Fruit fly (Drosophila melanogaster): Measurements from ENCODE around the gene BigH1.

- TF ChIP-seq CG3838 (GFP tag; optimal IDR thresholded peaks at IDR 0.05) (no peak), CG10431 (GFP tag; optimal IDR thresholded peaks at IDR 0.05) (no peak), pan (optimal IDR thresholded peaks at IDR 0.05) (no peak), pan (GFP tag; optimal IDR thresholded peaks at IDR 0.05 in 1 of 2, IDR thresholded peaks at IDR 0.05 in 1 of 2) (no peak), usp (GFP tag; optimal IDR thresholded peaks at IDR 0.05) (no peak), CG15011 (GFP tag; optimal IDR thresholded peaks at IDR 0.05) (no peak), Hr51 (GFP tag; optimal IDR thresholded peaks at IDR 0.05) (no peak)
These were observed 13.7 kb upstream of the BigH1 start for dm6 chr3R:14649307-14650239.

Measured in whole organism, embryonic.